Fruit fly (Drosophila melanogaster): Measurements from ENCODE around the gene CG4836.

The CG4836 gene

DNA sequence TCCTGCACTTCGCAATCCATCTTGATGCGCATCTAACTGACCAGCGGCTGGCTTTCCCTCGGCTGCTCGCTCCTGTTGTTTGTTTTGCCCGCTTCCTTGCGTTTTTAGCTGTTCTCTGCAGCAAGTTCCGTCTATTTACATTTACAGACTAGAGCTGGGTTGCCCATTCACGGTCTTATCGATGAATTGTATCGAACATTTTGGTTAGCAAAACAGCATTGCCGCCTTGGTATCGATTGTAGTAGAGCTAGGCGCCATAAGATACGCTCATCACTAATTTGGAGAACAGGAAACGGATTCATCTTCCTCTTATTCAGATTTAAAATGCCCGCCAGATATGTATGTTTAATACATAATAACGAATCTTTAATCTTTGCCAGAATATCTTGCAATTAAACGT lies 22.2 kb downstream of the CG4836 start, which contains the start of gene Regnase-1 (continued):
- TF ChIP-seq fd102C (GFP tag; optimal IDR thresholded peaks at IDR 0.05) (peak; percentile 95), MESR4 (GFP tag; optimal IDR thresholded peaks at IDR 0.05) (peak; percentile 82), ssp (GFP tag; IDR thresholded peaks at IDR 0.05) (peak; percentile 65), ems (GFP tag; optimal IDR thresholded peaks at IDR 0.05) (peak; percentile 80), CG13624 (GFP tag; optimal IDR thresholded peaks at IDR 0.05) (peak; percentile 94), CG17568 (GFP tag; optimal IDR thresholded peaks at IDR 0.05) (peak; percentile 95), jigr1 (GFP tag; IDR thresholded peaks at IDR 0.05) (no peak), emc (GFP tag; optimal IDR thresholded peaks at IDR 0.05) (peak; percentile 87), bowl (GFP tag; IDR thresholded peaks at IDR 0.05) (peak; percentile 84), CG15011 (GFP tag; optimal IDR thresholded peaks at IDR 0.05) (peak; percentile 92), YL-1 (GFP tag; optimal IDR thresholded peaks at IDR 0.05) (peak; percentile 98), CG7839 (tag; optimal IDR thresholded peaks at IDR 0.05) (peak; percentile 88), klu (GFP tag; IDR thresholded peaks at IDR 0.05) (0 out of 2 replicates have a peak, but pooled peaks have one; percentile 29), chm (GFP tag; IDR thresholded peaks at IDR 0.05) (peak; percentile 97), CG10209 (GFP tag; optimal IDR thresholded peaks at IDR 0.05) (peak; percentile 87), CG7786 (GFP tag; optimal IDR thresholded peaks at IDR 0.05) (peak; percentile 78), Poxn (GFP tag; IDR thresholded peaks at IDR 0.05) (no peak), Camta (GFP tag; optimal IDR thresholded peaks at IDR 0.05) (peak; percentile 90), ci (GFP tag; IDR thresholded peaks at IDR 0.05) (peak; percentile 99), Drgx (GFP tag; IDR thresholded peaks at IDR 0.05) (peak; percentile 66), CG5245 (GFP tag; optimal IDR thresholded peaks at IDR 0.05) (peak; percentile 81), ham (GFP tag; IDR thresholded peaks at IDR 0.05) (peak; percentile 63; the same call in 1 of the 2 replicates), CG42726 (GFP tag; IDR thresholded peaks at IDR 0.05; ENCODE audit: partially characterized antibody) (peak; percentile 94), unpg (GFP tag; optimal IDR thresholded peaks at IDR 0.05) (peak; percentile 93), knrl (GFP tag; IDR thresholded peaks at IDR 0.05; ENCODE audit: partially characterized antibody) (peak; percentile 95), Dek (tag; optimal IDR thresholded peaks at IDR 0.05) (peak; percentile 80), chif (GFP tag; optimal IDR thresholded peaks at IDR 0.05) (peak; percentile 80 to 93), CG12236 (GFP tag; optimal IDR thresholded peaks at IDR 0.05) (peak; percentile 83), CG1603 (tag; optimal IDR thresholded peaks at IDR 0.05) (peak; percentile 96), CG11695 (GFP tag; IDR thresholded peaks at IDR 0.05) (peak; percentile 78), CG32767 (GFP tag; IDR thresholded peaks at IDR 0.05) (peak; percentile 82), Max (GFP tag; optimal IDR thresholded peaks at IDR 0.05) (peak; percentile 81), trem (tag; optimal IDR thresholded peaks at IDR 0.05) (peak; percentile 97), CG2116 (GFP tag; optimal IDR thresholded peaks at IDR 0.05) (peak; percentile 96), CG16815 (GFP tag; optimal IDR thresholded peaks at IDR 0.05) (peak; percentile 34), Gug (GFP tag; IDR thresholded peaks at IDR 0.05) (peak; percentile 68; the same call in 3 of the 4 replicates), gfzf (GFP tag; optimal IDR thresholded peaks at IDR 0.05) (peak; percentile 43), mam (GFP tag; optimal IDR thresholded peaks at IDR 0.05) (peak; percentile 80), pan (optimal IDR thresholded peaks at IDR 0.05) (no peak), pan (GFP tag; optimal IDR thresholded peaks at IDR 0.05 in 1 of 2, IDR thresholded peaks at IDR 0.05 in 1 of 2) (peak in 1 of 2 experiments; percentile 90), Nf-YC (tag; optimal IDR thresholded peaks at IDR 0.05) (peak; percentile 78), HmgD (GFP tag; optimal IDR thresholded peaks at IDR 0.05) (peak; percentile 86), cad (GFP tag; optimal IDR thresholded peaks at IDR 0.05) (no peak), sens (GFP tag) (peak; percentile 98), ftz-f1 (GFP tag; optimal IDR thresholded peaks at IDR 0.05) (no peak), CG1792 (GFP tag; optimal IDR thresholded peaks at IDR 0.05) (peak; percentile 79), Ravus (GFP tag; IDR thresholded peaks at IDR 0.05) (peak; percentile 35; the same call in 1 of the 2 replicates), Hey (tag; optimal IDR thresholded peaks at IDR 0.05) (peak; percentile 88), CG18476 (GFP tag; optimal IDR thresholded peaks at IDR 0.05) (peak; percentile 64), CrebB (tag; optimal IDR thresholded peaks at IDR 0.05) (peak; percentile 97), CG3065 (GFP tag; optimal IDR thresholded peaks at IDR 0.05) (peak; percentile 87), seq (GFP tag; IDR thresholded peaks at IDR 0.05) (peak; percentile 73; the same call in 1 of the 2 replicates)
